Worm (Caenorhabditis elegans): Measurements from ENCODE around the gene fbxa-222.

DNA sequence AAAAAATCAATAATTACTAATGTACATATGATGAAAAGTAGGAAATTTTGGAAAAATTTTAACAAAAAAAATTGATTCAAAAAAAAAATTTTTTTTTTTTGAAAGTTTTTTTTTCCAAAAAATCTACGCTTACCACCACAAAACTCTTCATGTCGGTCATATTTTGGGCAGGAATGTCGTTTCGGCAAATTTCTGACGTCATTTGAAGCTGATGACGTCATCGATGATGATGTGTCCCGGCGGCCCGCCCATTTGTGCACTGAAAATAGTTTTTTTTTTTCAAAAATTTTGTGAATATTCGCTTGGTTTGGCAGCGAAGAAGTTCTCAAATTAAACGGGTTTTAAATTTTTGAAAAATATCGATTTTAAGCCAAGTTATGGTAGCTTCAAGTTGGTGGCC is 28.3 kb upstream of the fbxa-222 start:
- TF ChIP-seq cog-1 (tag; optimal IDR thresholded peaks at IDR 0.05), result no peak
- no peak for TF ChIP-seq ztf-29 (GFP tag; IDR thresholded peaks at IDR 0.05)
- TF ChIP-seq klf-2 (GFP tag; conservative IDR thresholded peaks at IDR 0.05), result no peak
- no peak for TF ChIP-seq med-1 (GFP tag; optimal IDR thresholded peaks at IDR 0.05; ENCODE audit: insufficient read depth)

All from whole organism, midembryonic.